Fruit fly (Drosophila melanogaster) whole organism, embryonic: Measurements from ENCODE around the gene Cubn.

ENCODE experiments used
- Bgb ChIP-seq: fragments of 200-800 bp; sonication (Bioruptor generic); IDR thresholded peaks from 2 replicates; pipeline ENCODE4 v1.3.6; 2022; ENCODE audit warnings: missing biosample characterization, missing genetic modification characterization; ENCODE audit not compliant: partially characterized antibody
- CG12659 ChIP-seq: fragments of 200-800 bp; sonication (Bioruptor generic); optimal IDR thresholded peaks from 3 replicates; lab custom pipeline; 2017; ENCODE audit warnings: mild to moderate bottlenecking, missing biosample characterization, missing genetic modification reagents, missing genetic modification characterization
- CG15514 ChIP-seq: fragments of 200-800 bp; sonication (Bioruptor generic); optimal IDR thresholded peaks from 3 replicates; lab custom pipeline; 2017; ENCODE audit warnings: missing biosample characterization, missing genetic modification characterization, mild to moderate bottlenecking, moderate library complexity, missing genetic modification reagents
- CG15601 ChIP-seq: fragments of 200-800 bp; sonication (Bioruptor generic); optimal IDR thresholded peaks from 3 replicates; lab custom pipeline; 2019; ENCODE audit warnings: missing biosample characterization, mild to moderate bottlenecking, missing genetic modification characterization, moderate library complexity
- CG15696 ChIP-seq: fragments of 200-800 bp; sonication (Bioruptor generic); optimal IDR thresholded peaks from 2 replicates; lab custom pipeline; 2019; ENCODE audit warnings: missing biosample characterization, mild to moderate bottlenecking, missing genetic modification characterization, moderate library complexity
- CG17186 ChIP-seq: fragments of 200-800 bp; sonication (Bioruptor generic); optimal IDR thresholded peaks from 3 replicates; lab custom pipeline; 2017; ENCODE audit warnings: missing biosample characterization, missing genetic modification reagents, missing genetic modification characterization
- CG17829 ChIP-seq: fragments of 200-800 bp; optimal IDR thresholded peaks from 2 replicates; lab custom pipeline; 2019; ENCODE audit warnings: missing biosample characterization, mild to moderate bottlenecking, missing genetic modification characterization, moderate library complexity
- CG2129 ChIP-seq: fragments of 200-800 bp; sonication (Bioruptor generic); IDR thresholded peaks from 2 replicates; pipeline ENCODE4 v1.3.6; 2022; ENCODE audit warnings: missing biosample characterization, missing genetic modification characterization; ENCODE audit not compliant: partially characterized antibody
- CG3281 ChIP-seq: fragments of 200-800 bp; sonication (Bioruptor generic); optimal IDR thresholded peaks from 3 replicates; lab custom pipeline; 2017; ENCODE audit warnings: missing biosample characterization, mild to moderate bottlenecking, missing genetic modification characterization
- CG33213 ChIP-seq: fragments of 200-800 bp; sonication (Bioruptor generic); optimal IDR thresholded peaks from 3 replicates; lab custom pipeline; 2016; ENCODE audit warnings: missing biosample characterization, missing genetic modification characterization
- CG3995 ChIP-seq: fragments of 200-800 bp; sonication (Bioruptor generic); optimal IDR thresholded peaks from 3 replicates; lab custom pipeline; 2016; ENCODE audit warnings: missing biosample characterization, missing genetic modification characterization
- CG8765 ChIP-seq: fragments of 200-800 bp; sonication (Bioruptor generic); IDR thresholded peaks from 2 replicates; pipeline ENCODE4 v1.3.6; 2022; ENCODE audit warnings: missing biosample characterization, missing genetic modification characterization
- CTCF ChIP-seq: fragments of 200-800 bp; sonication (Bioruptor generic); optimal IDR thresholded peaks from 2 replicates; lab custom pipeline; 2017; ENCODE audit warnings: missing biosample characterization, mild to moderate bottlenecking, missing genetic modification characterization, moderate library complexity
- CoRest ChIP-seq: fragments of 200-800 bp; sonication (Bioruptor generic); optimal IDR thresholded peaks from 3 replicates; lab custom pipeline; 2018; ENCODE audit warnings: missing biosample characterization, mild to moderate bottlenecking, missing genetic modification characterization, moderate library complexity
- Dek ChIP-seq: fragments of 200-800 bp; sonication (Bioruptor generic); optimal IDR thresholded peaks from 3 replicates; lab custom pipeline; 2019; ENCODE audit warnings: missing biosample characterization, mild to moderate bottlenecking, missing genetic modification characterization, moderate library complexity
- Ets65A ChIP-seq: fragments of 200-800 bp; sonication (Bioruptor generic); peaks from one replicate; lab custom pipeline; 2016; ENCODE audit warnings: missing biosample characterization, missing genetic modification characterization
- H2.0 ChIP-seq: fragments of 200-800 bp; sonication (Bioruptor generic); IDR thresholded peaks from 2 replicates; pipeline ENCODE4 v1.3.6; 2022; ENCODE audit warnings: missing biosample characterization, missing genetic modification characterization
- HmgD ChIP-seq: fragments of 200-800 bp; sonication (Bioruptor generic); optimal IDR thresholded peaks from 3 replicates; lab custom pipeline; 2016; ENCODE audit warnings: missing biosample characterization, missing genetic modification characterization
- HmgZ ChIP-seq: fragments of 200-800 bp; sonication (Bioruptor generic); optimal IDR thresholded peaks from 2 replicates; lab custom pipeline; 2018; ENCODE audit warnings: missing biosample characterization, mild to moderate bottlenecking, missing genetic modification characterization
- MBD-R2 ChIP-seq: fragments of 200-800 bp; sonication (Bioruptor generic); IDR thresholded peaks from 2 replicates; pipeline ENCODE4 v1.3.6; 2022; ENCODE audit warnings: missing biosample characterization, missing genetic modification characterization
- Max ChIP-seq: fragments of 200-800 bp; sonication (Bioruptor generic); optimal IDR thresholded peaks from 2 replicates; lab custom pipeline; 2016; ENCODE audit warnings: missing biosample characterization, mild to moderate bottlenecking, missing genetic modification characterization
- Med ChIP-seq: fragments of 200-800 bp; sonication (Bioruptor generic); peaks from one replicate; lab custom pipeline; 2016; ENCODE audit warnings: missing biosample characterization, missing genetic modification characterization, mild to moderate bottlenecking, inconsistent platforms, moderate library complexity
- NFAT ChIP-seq: fragments of 200-800 bp; sonication (Bioruptor generic); IDR thresholded peaks from 2 replicates; pipeline ENCODE4 v1.3.6; 2022; ENCODE audit warnings: missing biosample characterization, missing genetic modification characterization
- Opbp ChIP-seq: fragments of 200-800 bp; sonication (Bioruptor generic); IDR thresholded peaks from 3 replicates; pipeline ENCODE4 v1.3.6; 2022; ENCODE audit warnings: missing biosample characterization, missing genetic modification characterization; ENCODE audit not compliant: partially characterized antibody
- Pdp1 ChIP-seq, 2 experiments: fragments of 200-800 bp; sonication (Bioruptor generic); optimal IDR thresholded peaks; 3 replicates each; lab custom pipeline; 2016; ENCODE audit warnings: missing biosample characterization in 2 of 2, missing genetic modification characterization in 2 of 2, mild to moderate bottlenecking in 1 of 2, moderate library complexity in 1 of 2
- Sin3A ChIP-seq: fragments of >200 bp; optimal IDR thresholded peaks from 2 replicates; lab custom pipeline; 2018
- Sry-δ ChIP-seq: fragments of 200-800 bp; sonication (Bioruptor generic); optimal IDR thresholded peaks from 2 replicates; lab custom pipeline; 2016; ENCODE audit warnings: missing biosample characterization, missing genetic modification characterization
- ap ChIP-seq: fragments of 200-800 bp; sonication (Bioruptor generic); IDR thresholded peaks from 2 replicates; pipeline ENCODE4 v1.3.6; 2022; ENCODE audit warnings: missing biosample characterization, missing genetic modification characterization
- bigmax ChIP-seq: fragments of 200-800 bp; sonication (Bioruptor generic); optimal IDR thresholded peaks from 2 replicates; lab custom pipeline; 2018; ENCODE audit warnings: missing biosample characterization, mild to moderate bottlenecking, missing genetic modification characterization
- btn ChIP-seq: fragments of 200-800 bp; sonication (Bioruptor generic); optimal IDR thresholded peaks from 2 replicates; lab custom pipeline; 2016; ENCODE audit warnings: missing biosample characterization, missing genetic modification characterization
- chif ChIP-seq, 2 experiments: fragments of 200-800 bp; sonication (Bioruptor generic); optimal IDR thresholded peaks; 3 replicates each; lab custom pipeline; 2016; ENCODE audit warnings: missing biosample characterization in 2 of 2, missing genetic modification characterization in 2 of 2
- crol ChIP-seq: fragments of 200-800 bp; sonication (Bioruptor generic); IDR thresholded peaks from 2 replicates; pipeline ENCODE4 v1.3.6; 2022; ENCODE audit warnings: missing biosample characterization, missing genetic modification characterization
- dan ChIP-seq: fragments of 200-800 bp; sonication (Bioruptor generic); IDR thresholded peaks from 2 replicates; pipeline ENCODE4 v1.3.6; 2022; ENCODE audit warnings: missing biosample characterization, missing genetic modification characterization
- ftz-f1 ChIP-seq: fragments of 200-800 bp; sonication (Bioruptor generic); optimal IDR thresholded peaks from 2 replicates; lab custom pipeline; 2016; ENCODE audit warnings: missing biosample characterization, missing genetic modification characterization
- gce ChIP-seq: fragments of 200-800 bp; sonication (Bioruptor generic); IDR thresholded peaks from 3 replicates; pipeline ENCODE4 v1.3.6; 2022; ENCODE audit warnings: missing biosample characterization, missing genetic modification characterization
- gfzf ChIP-seq: fragments of 200-800 bp; sonication (Bioruptor generic); optimal IDR thresholded peaks from 2 replicates; lab custom pipeline; 2016; ENCODE audit warnings: missing biosample characterization, mild to moderate bottlenecking, missing genetic modification characterization, moderate library complexity
- h ChIP-seq: fragments of >200 bp; optimal IDR thresholded peaks from 2 replicates; lab custom pipeline; 2017
- inv ChIP-seq: fragments of 200-800 bp; sonication (Bioruptor generic); IDR thresholded peaks from 2 replicates; pipeline ENCODE4 v1.3.6; 2022; ENCODE audit warnings: missing biosample characterization, missing genetic modification characterization; ENCODE audit not compliant: partially characterized antibody
- jing ChIP-seq: fragments of 200-800 bp; sonication (Bioruptor generic); optimal IDR thresholded peaks from 2 replicates; lab custom pipeline; 2018; ENCODE audit warnings: missing biosample characterization, mild to moderate bottlenecking, missing genetic modification characterization
- lilli ChIP-seq: fragments of 200-800 bp; sonication (Bioruptor generic); optimal IDR thresholded peaks from 3 replicates; lab custom pipeline; 2016; ENCODE audit warnings: missing biosample characterization, missing genetic modification characterization
- lola ChIP-seq, 3 experiments: fragments of >200 bp in 2 of 3; fragments of 200-800 bp in 1 of 3; sonication (Bioruptor generic) in 1 of 3; optimal IDR thresholded peaks; 2 replicates each; lab custom pipeline; 2017 to 2019; ENCODE audit warnings: missing biosample characterization in 3 of 3, missing genetic modification characterization in 3 of 3, mild to moderate bottlenecking in 1 of 3, moderate library complexity in 1 of 3
- mam ChIP-seq: fragments of 200-800 bp; sonication (Bioruptor generic); optimal IDR thresholded peaks from 3 replicates; lab custom pipeline; 2016; ENCODE audit warnings: missing biosample characterization, missing genetic modification characterization
- nmo ChIP-seq: fragments of 200-800 bp; sonication (Bioruptor generic); optimal IDR thresholded peaks from 2 replicates; lab custom pipeline; 2018; ENCODE audit warnings: missing biosample characterization, mild to moderate bottlenecking, missing genetic modification characterization, moderate library complexity
- nom ChIP-seq: fragments of 200-800 bp; sonication (Bioruptor generic); optimal IDR thresholded peaks from 2 replicates; lab custom pipeline; 2017; ENCODE audit warnings: missing biosample characterization, missing genetic modification characterization, mild to moderate bottlenecking, moderate library complexity, missing genetic modification reagents
- pho ChIP-seq: fragments of 200-800 bp; sonication (Bioruptor generic); optimal IDR thresholded peaks from 2 replicates; lab custom pipeline; 2016; ENCODE audit warnings: missing biosample characterization, missing genetic modification characterization
- row ChIP-seq: fragments of 200-800 bp; sonication (Bioruptor generic); IDR thresholded peaks from 3 replicates; pipeline ENCODE4 v1.3.6; 2022; ENCODE audit warnings: missing biosample characterization, missing genetic modification characterization
- sens ChIP-seq: fragments of 200-800 bp; sonication (Bioruptor generic); peaks from one replicate; lab custom pipeline; 2016; ENCODE audit warnings: missing biosample characterization, missing genetic modification characterization
- stwl ChIP-seq: fragments of 200-800 bp; sonication (Bioruptor generic); optimal IDR thresholded peaks from 3 replicates; lab custom pipeline; 2018; ENCODE audit warnings: missing biosample characterization, mild to moderate bottlenecking, missing genetic modification characterization, moderate library complexity
- trem ChIP-seq: fragments of 200-800 bp; optimal IDR thresholded peaks from 3 replicates; lab custom pipeline; 2019; ENCODE audit warnings: missing biosample characterization, mild to moderate bottlenecking, missing genetic modification characterization, moderate library complexity
- vvl ChIP-seq: fragments of 200-800 bp; sonication (Bioruptor generic); IDR thresholded peaks from 2 replicates; pipeline ENCODE4 v1.3.6; 2022; ENCODE audit warnings: missing biosample characterization, missing genetic modification characterization

Gene Cubn

DNA sequence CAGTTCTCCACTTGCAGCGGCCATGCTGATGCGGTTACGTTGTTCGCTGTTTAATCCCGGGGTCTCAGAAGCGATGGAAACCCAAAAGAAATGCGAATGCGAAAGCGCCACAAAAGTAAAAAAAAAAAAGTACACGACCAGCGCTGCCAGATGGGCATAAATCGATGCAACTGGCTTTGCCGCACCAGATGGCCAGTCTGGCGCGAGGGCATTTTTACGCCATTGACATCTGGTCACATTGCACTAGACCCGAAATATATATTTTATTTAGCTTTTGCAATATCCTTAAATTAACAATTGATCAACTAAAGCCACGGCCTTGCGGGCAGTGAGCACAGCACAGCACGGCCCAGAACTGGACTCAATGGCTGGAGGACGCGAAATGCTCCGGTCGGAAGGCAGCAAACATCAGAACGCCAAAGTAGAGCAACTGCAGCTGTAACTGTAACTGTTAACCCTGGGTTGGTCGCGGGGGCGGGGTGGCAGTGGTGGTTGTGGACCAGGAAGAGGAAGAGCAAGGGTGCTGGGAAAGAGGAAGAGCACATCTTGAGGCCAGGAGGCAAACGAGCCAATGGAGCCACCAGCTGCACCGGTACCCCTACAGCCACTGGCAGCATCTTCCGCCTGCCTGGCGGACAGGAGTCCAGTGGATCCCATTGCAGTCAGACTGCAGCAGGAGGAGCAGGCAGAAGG lies 37.8 kb upstream of the Cubn start, which contains the start of the genes LysRS and Hecw (continued):
- TF ChIP-seq CG12659 (GFP tag; lab: Kevin White, UChicago) (peak; percentile 59), Dek (no peak), CG3281 (GFP tag; lab: Kevin White, UChicago) (no peak), ftz-f1 (GFP tag; lab: Kevin White, UChicago) (peak; percentile 39), nom (GFP tag; lab: Kevin White, UChicago) (peak; percentile 49), CG2129 (GFP tag; lab: Robert Waterston, UW) (no peak), NFAT (no peak), nmo (GFP tag; lab: Kevin White, UChicago) (peak; percentile 25), CG33213 (GFP tag; lab: Kevin White, UChicago) (peak; percentile 18), lola (GFP tag; optimal IDR thresholded peaks at IDR 0.05; lab: Kevin White, UChicago) (no peak), trem (tag; lab: Kevin White, UChicago) (peak; percentile 50), CoRest (peak; percentile 34), lilli (GFP tag; lab: Kevin White, UChicago) (peak; percentile 24), chif (GFP tag; optimal IDR thresholded peaks at IDR 0.05; lab: Kevin White, UChicago) (no peak), gfzf (peak; percentile 89), HmgD (peak; percentile 8), CG15696 (no peak), gce (GFP tag; lab: Robert Waterston, UW) (no peak), CTCF (peak; percentile 87), Pdp1 (GFP tag; optimal IDR thresholded peaks at IDR 0.05; lab: Kevin White, UChicago) (peak in 1 of 2 experiments; percentile 39), ap (GFP tag; lab: Robert Waterston, UW) (no peak), h (lab: Kevin White, UChicago) (no peak), MBD-R2 (peak; percentile 87), Max (peak; percentile 21), btn (GFP tag; lab: Kevin White, UChicago) (no peak), CG3995 (GFP tag; lab: Kevin White, UChicago) (no peak), pho (GFP tag; lab: Kevin White, UChicago) (no peak), HmgZ (tag; lab: Kevin White, UChicago) (peak; percentile 44), Sry-δ (GFP tag; lab: Kevin White, UChicago) (peak; percentile 49), vvl (GFP tag; lab: Robert Waterston, UW) (0 out of 2 replicates have a peak, but pooled peaks have one; percentile 19), dan (no peak), sens (peak; percentile 34), row (GFP tag; lab: Robert Waterston, UW) (0 out of 3 replicates have a peak, but pooled peaks have one; percentile 12), stwl (tag; lab: Kevin White, UChicago) (peak; percentile 48), Bgb (GFP tag; lab: Robert Waterston, UW) (peak; percentile 40; the same call in 1 of the 2 replicates), CG17829 (tag; lab: Kevin White, UChicago) (peak; percentile 25), CG15601 (tag; lab: Kevin White, UChicago) (peak; percentile 11), Opbp (0 out of 3 replicates have a peak, but pooled peaks have one; percentile 34), CG8765 (GFP tag; lab: Robert Waterston, UW) (no peak), mam (GFP tag; lab: Kevin White, UChicago) (no peak), CG17186 (peak; percentile 52), Ets65A (peak; percentile 40), Med (GFP tag; lab: Kevin White, UChicago) (no peak), crol (GFP tag; lab: Robert Waterston, UW) (peak; percentile 88), Sin3A (lab: Kevin White, UChicago) (peak; percentile 78), inv (GFP tag; lab: Robert Waterston, UW) (no peak; the same call in 1 of the 2 replicates), jing (GFP tag; lab: Kevin White, UChicago) (no peak), CG15514 (GFP tag; lab: Kevin White, UChicago) (peak; percentile 74), bigmax (GFP tag; lab: Kevin White, UChicago) (peak; percentile 97), H2.0 (GFP tag; lab: Robert Waterston, UW) (no peak)
